Worm (Caenorhabditis elegans): ENCODE measurements around the gene ZK930.7.

The ZK930.7 gene

DNA sequence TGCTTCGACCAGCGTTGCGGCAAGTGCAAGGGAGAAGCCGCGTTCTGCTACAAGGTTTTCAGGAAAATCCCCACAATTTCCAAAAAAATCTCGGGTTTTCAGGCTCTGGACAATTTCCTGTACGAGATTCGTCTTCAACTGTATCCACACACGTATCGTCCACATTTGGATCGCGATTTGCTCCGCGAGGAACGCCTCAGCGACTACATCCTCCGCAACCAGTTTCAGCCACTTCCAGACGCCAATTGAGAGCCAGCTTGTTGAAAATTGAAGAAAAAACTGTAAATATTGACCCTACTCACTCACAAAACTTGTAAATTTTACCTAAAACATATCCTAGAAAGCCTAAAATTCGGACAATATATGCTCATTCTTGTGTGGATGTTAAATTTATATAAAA is 50.4 kb downstream of the ZK930.7 start:
- no peak for TF ChIP-seq lin-39 (tag; optimal IDR thresholded peaks at IDR 0.05)
- TF ChIP-seq C34B4.2 (tag; optimal IDR thresholded peaks at IDR 0.05) = no peak
- no peak for TF ChIP-seq tbx-2 (tag; optimal IDR thresholded peaks at IDR 0.05)
- TF ChIP-seq blmp-1 (tag; optimal IDR thresholded peaks at IDR 0.05) = no peak
- no peak for TF ChIP-seq nhr-47 (tag; optimal IDR thresholded peaks at IDR 0.05)
- no peak for TF ChIP-seq swsn-7 (tag; optimal IDR thresholded peaks at IDR 0.05)
- TF ChIP-seq nhr-237 (tag; optimal IDR thresholded peaks at IDR 0.05) = no peak
- TF ChIP-seq nhr-85 (tag) = no peak
- TF ChIP-seq irx-1 (tag; optimal IDR thresholded peaks at IDR 0.05) = no peak
- TF ChIP-seq nhr-20 (tag; optimal IDR thresholded peaks at IDR 0.05) = no peak
- TF ChIP-seq ceh-63 (GFP tag; optimal IDR thresholded peaks at IDR 0.05) = no peak
- no peak for TF ChIP-seq lin-13 (GFP tag; optimal IDR thresholded peaks at IDR 0.05)
- no peak for TF ChIP-seq vab-15 (tag; optimal IDR thresholded peaks at IDR 0.05)
- no peak for TF ChIP-seq isw-1 (GFP tag; IDR thresholded peaks at IDR 0.05)
- no peak for TF ChIP-seq alr-1 (tag; optimal IDR thresholded peaks at IDR 0.05; ENCODE audit: borderline replicate concordance)
- no peak for TF ChIP-seq egl-27 (tag; optimal IDR thresholded peaks at IDR 0.05)
- TF ChIP-seq ztf-4 (tag; optimal IDR thresholded peaks at IDR 0.05) = no peak
- TF ChIP-seq mdl-1 (tag; optimal IDR thresholded peaks at IDR 0.05) = no peak
- no peak for TF ChIP-seq nhr-76 (tag; optimal IDR thresholded peaks at IDR 0.05)
- no peak for TF ChIP-seq hlh-17 (GFP tag; optimal IDR thresholded peaks at IDR 0.05; ENCODE audit: borderline replicate concordance)
- no peak for TF ChIP-seq mab-9 (GFP tag; IDR thresholded peaks at IDR 0.05)
- peak; percentile 47 for TF ChIP-seq ama-1 (optimal IDR thresholded peaks at IDR 0.05)
- no peak for TF ChIP-seq mef-2 (tag; optimal IDR thresholded peaks at IDR 0.05)
- TF ChIP-seq lir-3 (tag; optimal IDR thresholded peaks at IDR 0.05; ENCODE audit: poor library complexity) = no peak
- TF ChIP-seq xbp-1 (tag; optimal IDR thresholded peaks at IDR 0.05) = no peak
- TF ChIP-seq C16A3.4 (tag; optimal IDR thresholded peaks at IDR 0.05) = no peak
- TF ChIP-seq nhr-71 (tag; optimal IDR thresholded peaks at IDR 0.05) = peak; percentile 14
- TF ChIP-seq rnt-1 (tag; optimal IDR thresholded peaks at IDR 0.05) = peak; percentile 8
- TF ChIP-seq sup-37 (GFP tag; optimal IDR thresholded peaks at IDR 0.05) = no peak
- TF ChIP-seq lsy-2 (tag; optimal IDR thresholded peaks at IDR 0.05) = no peak
- no peak for TF ChIP-seq pag-3 (tag; optimal IDR thresholded peaks at IDR 0.05; ENCODE audit: borderline replicate concordance, insufficient read depth)
- TF ChIP-seq nhr-12 (tag; optimal IDR thresholded peaks at IDR 0.05) = no peak
- TF ChIP-seq C04F5.9 (tag; optimal IDR thresholded peaks at IDR 0.05) = no peak
- TF ChIP-seq pax-3 (tag; optimal IDR thresholded peaks at IDR 0.05) = no peak
- TF ChIP-seq efl-1 (optimal IDR thresholded peaks at IDR 0.05) = no peak
- peak in 1 of 2 experiments; percentile 87 for TF ChIP-seq efl-1 (GFP tag; optimal IDR thresholded peaks at IDR 0.05 in 1 of 2)

Data from whole organism, L1 larva.